Fruit fly (Drosophila melanogaster) whole organism, embryonic: Measurements from ENCODE around the gene CG32354.

Experiments
- CG10147 ChIP-seq: fragments of 200-800 bp; sonication (Bioruptor generic); optimal IDR thresholded peaks from 2 replicates; lab custom pipeline; 2019; ENCODE audit warnings: missing biosample characterization, mild to moderate bottlenecking, missing genetic modification characterization, moderate library complexity
- CG11398 ChIP-seq: fragments of 200-800 bp; sonication (Bioruptor generic); optimal IDR thresholded peaks from 2 replicates; lab custom pipeline; 2016; ENCODE audit warnings: missing biosample characterization, missing genetic modification characterization
- CG11723 ChIP-seq: fragments of 200-800 bp; sonication (Bioruptor generic); optimal IDR thresholded peaks from 2 replicates; lab custom pipeline; 2017; ENCODE audit warnings: missing biosample characterization, mild to moderate bottlenecking, missing genetic modification characterization
- CG12659 ChIP-seq: fragments of 200-800 bp; sonication (Bioruptor generic); optimal IDR thresholded peaks from 3 replicates; lab custom pipeline; 2017; ENCODE audit warnings: mild to moderate bottlenecking, missing biosample characterization, missing genetic modification reagents, missing genetic modification characterization
- CG13775 ChIP-seq: fragments of 200-800 bp; sonication (Bioruptor generic); optimal IDR thresholded peaks from 3 replicates; lab custom pipeline; 2017; ENCODE audit warnings: missing biosample characterization, mild to moderate bottlenecking, missing genetic modification characterization
- CG17568 ChIP-seq: fragments of 200-800 bp; sonication (Bioruptor generic); optimal IDR thresholded peaks from 2 replicates; lab custom pipeline; 2018; ENCODE audit warnings: missing biosample characterization, mild to moderate bottlenecking, missing genetic modification characterization, moderate library complexity
- CG17829 ChIP-seq: fragments of 200-800 bp; optimal IDR thresholded peaks from 2 replicates; lab custom pipeline; 2019; ENCODE audit warnings: missing biosample characterization, mild to moderate bottlenecking, missing genetic modification characterization, moderate library complexity
- CG18619 ChIP-seq: fragments of 200-800 bp; sonication (Bioruptor generic); optimal IDR thresholded peaks from 3 replicates; lab custom pipeline; 2017; ENCODE audit warnings: missing biosample characterization, mild to moderate bottlenecking, missing genetic modification characterization
- CG30403 ChIP-seq: fragments of 200-800 bp; sonication (Bioruptor generic); optimal IDR thresholded peaks from 3 replicates; lab custom pipeline; 2016; ENCODE audit warnings: missing biosample characterization, missing genetic modification characterization
- CG33213 ChIP-seq: fragments of 200-800 bp; sonication (Bioruptor generic); optimal IDR thresholded peaks from 3 replicates; lab custom pipeline; 2016; ENCODE audit warnings: missing biosample characterization, missing genetic modification characterization
- CG34422 ChIP-seq: fragments of 200-800 bp; sonication (Bioruptor generic); IDR thresholded peaks from 3 replicates; pipeline ENCODE4 v1.3.6; 2022; ENCODE audit warnings: missing biosample characterization, missing genetic modification characterization
- CG4854 ChIP-seq: fragments of 200-800 bp; sonication (Bioruptor generic); optimal IDR thresholded peaks from 2 replicates; lab custom pipeline; 2016; ENCODE audit warnings: missing biosample characterization, missing genetic modification characterization, inconsistent platforms
- CG6854 ChIP-seq: fragments of 200-800 bp; sonication (Bioruptor generic); optimal IDR thresholded peaks from 3 replicates; lab custom pipeline; 2017; ENCODE audit warnings: missing biosample characterization, mild to moderate bottlenecking, missing genetic modification characterization
- CG9876 ChIP-seq: fragments of 200-800 bp; sonication (Bioruptor generic); optimal IDR thresholded peaks from 2 replicates; lab custom pipeline; 2016; ENCODE audit warnings: missing biosample characterization, missing genetic modification characterization
- CoRest ChIP-seq: fragments of 200-800 bp; sonication (Bioruptor generic); optimal IDR thresholded peaks from 3 replicates; lab custom pipeline; 2018; ENCODE audit warnings: missing biosample characterization, mild to moderate bottlenecking, missing genetic modification characterization, moderate library complexity
- D ChIP-seq, 2 experiments: fragments of 200-800 bp in 1 of 2; fragments of >200 bp in 1 of 2; sonication (Bioruptor generic) in 1 of 2; optimal IDR thresholded peaks; 2 replicates in 1 of 2; 3 replicates in 1 of 2; lab custom pipeline; 2017; ENCODE audit warnings: mild to moderate bottlenecking in 1 of 2, missing biosample characterization in 1 of 2, missing genetic modification characterization in 1 of 2, missing genetic modification reagents in 1 of 2
- E2f2 ChIP-seq: fragments of 200-800 bp; sonication (Bioruptor generic); IDR thresholded peaks from 2 replicates; pipeline ENCODE4 v1.3.6; 2022; ENCODE audit warnings: missing biosample characterization, missing genetic modification characterization
- Hand ChIP-seq: fragments of 200-800 bp; sonication (Bioruptor generic); optimal IDR thresholded peaks from 2 replicates; lab custom pipeline; 2017; ENCODE audit warnings: mild to moderate bottlenecking, missing biosample characterization, missing genetic modification reagents, missing genetic modification characterization
- HmgZ ChIP-seq: fragments of 200-800 bp; sonication (Bioruptor generic); optimal IDR thresholded peaks from 2 replicates; lab custom pipeline; 2018; ENCODE audit warnings: missing biosample characterization, mild to moderate bottlenecking, missing genetic modification characterization
- Hsf ChIP-seq: fragments of 200-800 bp; sonication (Bioruptor generic); optimal IDR thresholded peaks from 3 replicates; lab custom pipeline; 2016; ENCODE audit warnings: missing biosample characterization, missing genetic modification characterization
- Jarid2 ChIP-seq: fragments of 200-800 bp; sonication (Bioruptor generic); optimal IDR thresholded peaks from 3 replicates; lab custom pipeline; 2017; ENCODE audit warnings: mild to moderate bottlenecking, missing biosample characterization, missing genetic modification reagents, missing genetic modification characterization
- Oaz ChIP-seq: fragments of 200-800 bp; sonication (Bioruptor generic); IDR thresholded peaks from 2 replicates; pipeline ENCODE4 v1.3.6; 2022; ENCODE audit warnings: missing biosample characterization, missing genetic modification characterization
- Opbp ChIP-seq: fragments of 200-800 bp; sonication (Bioruptor generic); IDR thresholded peaks from 3 replicates; pipeline ENCODE4 v1.3.6; 2022; ENCODE audit warnings: missing biosample characterization, missing genetic modification characterization; ENCODE audit not compliant: partially characterized antibody
- Rx ChIP-seq: fragments of 200-800 bp; sonication (Bioruptor generic); IDR thresholded peaks from 2 replicates; pipeline ENCODE4 v1.3.6; 2022; ENCODE audit warnings: missing biosample characterization, missing genetic modification characterization
- Six4 ChIP-seq: fragments of 200-800 bp; sonication (Bioruptor generic); optimal IDR thresholded peaks from 2 replicates; lab custom pipeline; 2016; ENCODE audit warnings: missing biosample characterization, missing genetic modification characterization
- cas ChIP-seq: fragments of 200-800 bp; sonication (Bioruptor generic); IDR thresholded peaks from 2 replicates; pipeline ENCODE4 v1.3.6; 2022; ENCODE audit warnings: missing biosample characterization, missing genetic modification characterization
- cg ChIP-seq: fragments of 200-800 bp; sonication (Bioruptor generic); optimal IDR thresholded peaks from 3 replicates; lab custom pipeline; 2019; ENCODE audit warnings: missing biosample characterization, mild to moderate bottlenecking, missing genetic modification characterization, moderate library complexity
- chif ChIP-seq, 2 experiments: fragments of 200-800 bp; sonication (Bioruptor generic); optimal IDR thresholded peaks; 3 replicates each; lab custom pipeline; 2016; ENCODE audit warnings: missing biosample characterization in 2 of 2, missing genetic modification characterization in 2 of 2
- chn ChIP-seq: fragments of 200-800 bp; sonication (Bioruptor generic); optimal IDR thresholded peaks from 2 replicates; lab custom pipeline; 2016; ENCODE audit warnings: missing biosample characterization, missing genetic modification characterization
- dan ChIP-seq: fragments of 200-800 bp; sonication (Bioruptor generic); IDR thresholded peaks from 2 replicates; pipeline ENCODE4 v1.3.6; 2022; ENCODE audit warnings: missing biosample characterization, missing genetic modification characterization
- dati ChIP-seq: fragments of 200-800 bp; sonication (Bioruptor generic); IDR thresholded peaks from 2 replicates; pipeline ENCODE4 v1.3.6; 2022; ENCODE audit warnings: missing biosample characterization, missing genetic modification characterization
- dimm ChIP-seq: fragments of 200-800 bp; sonication (Bioruptor generic); IDR thresholded peaks from 2 replicates; pipeline ENCODE4 v1.3.6; 2022; ENCODE audit warnings: missing biosample characterization, missing genetic modification characterization
- ewg ChIP-seq: fragments of 200-800 bp; sonication (Bioruptor generic); optimal IDR thresholded peaks from 3 replicates; lab custom pipeline; 2017; ENCODE audit warnings: mild to moderate bottlenecking, missing biosample characterization, missing genetic modification reagents, missing genetic modification characterization
- gsb ChIP-seq: fragments of 200-800 bp; sonication (Bioruptor generic); IDR thresholded peaks from 2 replicates; pipeline ENCODE4 v1.3.6; 2022; ENCODE audit warnings: missing biosample characterization, missing genetic modification characterization
- h ChIP-seq: fragments of >200 bp; optimal IDR thresholded peaks from 2 replicates; lab custom pipeline; 2017
- ind ChIP-seq: fragments of 200-800 bp; sonication (Bioruptor generic); optimal IDR thresholded peaks from 3 replicates; lab custom pipeline; 2016; ENCODE audit warnings: missing biosample characterization, missing genetic modification characterization
- jing ChIP-seq: fragments of 200-800 bp; sonication (Bioruptor generic); optimal IDR thresholded peaks from 2 replicates; lab custom pipeline; 2018; ENCODE audit warnings: missing biosample characterization, mild to moderate bottlenecking, missing genetic modification characterization
- jumu ChIP-seq: fragments of 200-800 bp; sonication (Bioruptor generic); optimal IDR thresholded peaks from 3 replicates; lab custom pipeline; 2016; ENCODE audit warnings: missing biosample characterization, missing genetic modification characterization
- lbe ChIP-seq: fragments of 200-800 bp; sonication (Bioruptor generic); optimal IDR thresholded peaks from 2 replicates; lab custom pipeline; 2016; ENCODE audit warnings: missing biosample characterization, mild to moderate bottlenecking, missing genetic modification characterization
- lola ChIP-seq, 3 experiments: fragments of >200 bp in 2 of 3; fragments of 200-800 bp in 1 of 3; sonication (Bioruptor generic) in 1 of 3; optimal IDR thresholded peaks; 2 replicates each; lab custom pipeline; 2017 to 2019; ENCODE audit warnings: missing biosample characterization in 3 of 3, missing genetic modification characterization in 3 of 3, mild to moderate bottlenecking in 1 of 3, moderate library complexity in 1 of 3
- nerfin-1 ChIP-seq: fragments of 200-800 bp; sonication (Bioruptor generic); optimal IDR thresholded peaks from 3 replicates; lab custom pipeline; 2019; ENCODE audit warnings: missing biosample characterization, mild to moderate bottlenecking, missing genetic modification characterization, moderate library complexity
- p53 ChIP-seq: fragments of 200-800 bp; sonication (Bioruptor generic); optimal IDR thresholded peaks from 2 replicates; lab custom pipeline; 2016; ENCODE audit warnings: missing biosample characterization, missing genetic modification characterization
- pita ChIP-seq: fragments of 200-800 bp; sonication (Bioruptor generic); optimal IDR thresholded peaks from 2 replicates; lab custom pipeline; 2017; ENCODE audit warnings: missing biosample characterization, mild to moderate bottlenecking, missing genetic modification characterization
- repo ChIP-seq: fragments of 200-800 bp; sonication (Bioruptor generic); optimal IDR thresholded peaks from 2 replicates; lab custom pipeline; 2016; ENCODE audit warnings: missing biosample characterization, missing genetic modification characterization
- salm ChIP-seq: fragments of 200-800 bp; sonication (Bioruptor generic); optimal IDR thresholded peaks from 2 replicates; lab custom pipeline; 2018; ENCODE audit warnings: missing biosample characterization, mild to moderate bottlenecking, missing genetic modification characterization
- stc ChIP-seq: fragments of 200-800 bp; sonication (Bioruptor generic); IDR thresholded peaks from 2 replicates; pipeline ENCODE4 v1.3.6; 2022; ENCODE audit warnings: missing biosample characterization, missing genetic modification characterization
- tup ChIP-seq: fragments of 200-800 bp; sonication (Bioruptor generic); optimal IDR thresholded peaks from 2 replicates; lab custom pipeline; 2016; ENCODE audit warnings: missing biosample characterization, mild to moderate bottlenecking, missing genetic modification characterization, moderate library complexity
- zf30C ChIP-seq: fragments of 200-800 bp; sonication (Bioruptor generic); optimal IDR thresholded peaks from 3 replicates; lab custom pipeline; 2018; ENCODE audit warnings: missing biosample characterization, mild to moderate bottlenecking, missing genetic modification characterization

CG32354 gene

dm6 chr3L:8455015-8455908 is 33.3 kb upstream of the CG32354 start (continued):
- TF ChIP-seq D (optimal IDR thresholded peaks at IDR 0.05; lab: Kevin White, UChicago) (no peak), D (GFP tag; optimal IDR thresholded peaks at IDR 0.05; lab: Kevin White, UChicago) (peak; percentile 90), stc (GFP tag; lab: Robert Waterston, UW) (peak; percentile 80), Six4 (GFP tag; lab: Kevin White, UChicago) (peak; percentile 90), Opbp (GFP tag; lab: Robert Waterston, UW) (no peak), p53 (GFP tag; lab: Kevin White, UChicago) (no peak), CG13775 (peak; percentile 85), jumu (GFP tag; lab: Kevin White, UChicago) (peak; percentile 6), lbe (GFP tag; lab: Kevin White, UChicago) (peak; percentile 90), Oaz (GFP tag; lab: Robert Waterston, UW) (0 out of 2 replicates have a peak, but pooled peaks have one; percentile 49), CG34422 (peak; percentile 70), repo (GFP tag; lab: Kevin White, UChicago) (peak; percentile 33), nerfin-1 (tag; lab: Kevin White, UChicago) (peak; percentile 79), Rx (GFP tag; lab: Robert Waterston, UW) (0 out of 2 replicates have a peak, but pooled peaks have one; percentile 32), CG17568 (GFP tag; lab: Kevin White, UChicago) (peak; percentile 78), CG33213 (peak; percentile 37), CG11723 (GFP tag; lab: Kevin White, UChicago) (peak; percentile 70), CG30403 (peak; percentile 91), CG11398 (GFP tag; lab: Kevin White, UChicago) (no peak), CoRest (tag; lab: Kevin White, UChicago) (peak; percentile 88), CG4854 (GFP tag; lab: Kevin White, UChicago) (peak; percentile 78), pita (GFP tag; lab: Kevin White, UChicago) (no peak), tup (GFP tag; lab: Kevin White, UChicago) (peak; percentile 44), gsb (GFP tag; lab: Robert Waterston, UW) (peak; percentile 72), dati (peak; percentile 59; the same call in 1 of the 2 replicates), ewg (peak; percentile 67), CG6854 (GFP tag; lab: Kevin White, UChicago) (peak; percentile 95), CG9876 (GFP tag; lab: Kevin White, UChicago) (no peak), zf30C (GFP tag; lab: Kevin White, UChicago) (no peak), dan (GFP tag; lab: Robert Waterston, UW) (no peak), CG17829 (tag; lab: Kevin White, UChicago) (peak; percentile 92), jing (peak; percentile 37), Hand (GFP tag; lab: Kevin White, UChicago) (peak; percentile 91), ind (peak; percentile 84), chn (GFP tag; lab: Kevin White, UChicago) (peak; percentile 27), CG12659 (GFP tag; lab: Kevin White, UChicago) (peak; percentile 87), dimm (GFP tag; lab: Robert Waterston, UW) (no peak), HmgZ (tag; lab: Kevin White, UChicago) (peak; percentile 70), salm (peak; percentile 87), Hsf (GFP tag; lab: Kevin White, UChicago) (peak; percentile 76), cg (GFP tag; lab: Kevin White, UChicago) (peak; percentile 30), lola (GFP tag; optimal IDR thresholded peaks at IDR 0.05; lab: Kevin White, UChicago) (peak in 1 of 3 experiments; percentile 76), CG18619 (GFP tag; lab: Kevin White, UChicago) (peak; percentile 89), CG10147 (GFP tag; lab: Kevin White, UChicago) (peak; percentile 94), h (lab: Kevin White, UChicago) (no peak), cas (peak; percentile 67; the same call in 1 of the 2 replicates), chif (GFP tag; optimal IDR thresholded peaks at IDR 0.05; lab: Kevin White, UChicago) (peak; percentile 34 to 44), E2f2 (GFP tag; lab: Robert Waterston, UW) (peak; percentile 60; the same call in 1 of the 2 replicates), Jarid2 (GFP tag; lab: Kevin White, UChicago) (peak; percentile 70)
